Fruit fly (Drosophila melanogaster) whole organism, embryonic: Measurements from ENCODE around the gene Kah.
A peak's percentile ranks its signal among the peaks of the same experiment; 100 is the strongest.

Source experiments
- ATbp ChIP-seq: fragments of 200-800 bp; sonication (Bioruptor generic); optimal IDR thresholded peaks from 2 replicates; lab custom pipeline; 2017; ENCODE audit warnings: missing biosample characterization, mild to moderate bottlenecking, missing genetic modification characterization, missing genetic modification reagents
- Blimp-1 ChIP-seq: fragments of 200-800 bp; sonication (Bioruptor generic); optimal IDR thresholded peaks from 3 replicates; lab custom pipeline; 2018; ENCODE audit warnings: missing biosample characterization, missing genetic modification characterization, mild to moderate bottlenecking, moderate library complexity, missing genetic modification reagents
- CG10543 ChIP-seq: fragments of 200-800 bp; sonication (Bioruptor generic); optimal IDR thresholded peaks from 3 replicates; lab custom pipeline; 2017; ENCODE audit warnings: missing biosample characterization, mild to moderate bottlenecking, missing genetic modification characterization, moderate library complexity
- CG12219 ChIP-seq: fragments of 200-800 bp; sonication (Bioruptor generic); optimal IDR thresholded peaks from 3 replicates; lab custom pipeline; 2018; ENCODE audit warnings: missing biosample characterization, mild to moderate bottlenecking, missing genetic modification characterization
- CG12659 ChIP-seq: fragments of 200-800 bp; sonication (Bioruptor generic); optimal IDR thresholded peaks from 3 replicates; lab custom pipeline; 2017; ENCODE audit warnings: mild to moderate bottlenecking, missing biosample characterization, missing genetic modification reagents, missing genetic modification characterization
- CG13424 ChIP-seq: fragments of 200-800 bp; sonication (Bioruptor generic); optimal IDR thresholded peaks from 2 replicates; lab custom pipeline; 2019; ENCODE audit warnings: missing biosample characterization, mild to moderate bottlenecking, missing genetic modification characterization, moderate library complexity
- CG13624 ChIP-seq: fragments of 200-800 bp; sonication (Bioruptor generic); optimal IDR thresholded peaks from 2 replicates; lab custom pipeline; 2016; ENCODE audit warnings: missing biosample characterization, missing genetic modification characterization
- CG14050 ChIP-seq: fragments of 200-800 bp; sonication (Bioruptor generic); IDR thresholded peaks from 3 replicates; pipeline ENCODE4 v1.3.6; 2022; ENCODE audit warnings: missing biosample characterization, missing genetic modification characterization
- CG14441 ChIP-seq: fragments of 200-800 bp; sonication (Bioruptor generic); IDR thresholded peaks from 2 replicates; pipeline ENCODE4 v1.3.6; 2022; ENCODE audit warnings: missing biosample characterization, missing genetic modification characterization
- CG1602 ChIP-seq: fragments of 200-800 bp; sonication (Bioruptor generic); optimal IDR thresholded peaks from 3 replicates; lab custom pipeline; 2016; ENCODE audit warnings: missing biosample characterization, missing genetic modification characterization
- CG1603 ChIP-seq: fragments of 200-800 bp; sonication (Bioruptor generic); optimal IDR thresholded peaks from 2 replicates; lab custom pipeline; 2019; ENCODE audit warnings: missing biosample characterization, mild to moderate bottlenecking, missing genetic modification characterization, moderate library complexity
- CG18764 ChIP-seq: fragments of 200-800 bp; sonication (Bioruptor generic); optimal IDR thresholded peaks from 3 replicates; lab custom pipeline; 2016; ENCODE audit warnings: missing biosample characterization, missing genetic modification characterization
- CG2678 ChIP-seq: fragments of 200-800 bp; sonication (Bioruptor generic); optimal IDR thresholded peaks from 3 replicates; lab custom pipeline; 2019; ENCODE audit warnings: missing biosample characterization, mild to moderate bottlenecking, missing genetic modification characterization, moderate library complexity
- CG42726 ChIP-seq: fragments of 200-800 bp; sonication (Bioruptor generic); IDR thresholded peaks from 2 replicates; pipeline ENCODE4 v1.3.6; 2022; ENCODE audit warnings: missing biosample characterization, missing genetic modification characterization; ENCODE audit not compliant: partially characterized antibody
- CG5180 ChIP-seq: fragments of 200-800 bp; sonication (Bioruptor generic); optimal IDR thresholded peaks from 3 replicates; lab custom pipeline; 2017; ENCODE audit warnings: missing biosample characterization, missing genetic modification characterization, mild to moderate bottlenecking, moderate library complexity, missing genetic modification reagents
- CG6654 ChIP-seq: fragments of 200-800 bp; sonication (Bioruptor generic); optimal IDR thresholded peaks from 2 replicates; lab custom pipeline; 2017; ENCODE audit warnings: missing biosample characterization, mild to moderate bottlenecking, missing genetic modification characterization
- CG6683 ChIP-seq: fragments of 200-800 bp; sonication (Bioruptor generic); optimal IDR thresholded peaks from 2 replicates; lab custom pipeline; 2017; ENCODE audit warnings: missing biosample characterization, mild to moderate bottlenecking, missing genetic modification characterization, missing genetic modification reagents
- CG6765 ChIP-seq: fragments of 200-800 bp; sonication (Bioruptor generic); optimal IDR thresholded peaks from 3 replicates; lab custom pipeline; 2017; ENCODE audit warnings: missing biosample characterization, mild to moderate bottlenecking, missing genetic modification characterization
- CG7786 ChIP-seq: fragments of 200-800 bp; sonication (Bioruptor generic); optimal IDR thresholded peaks from 2 replicates; lab custom pipeline; 2016; ENCODE audit warnings: missing biosample characterization, missing genetic modification characterization
- CG9609 ChIP-seq: fragments of 200-800 bp; sonication (Bioruptor generic); optimal IDR thresholded peaks from 3 replicates; lab custom pipeline; 2016; ENCODE audit warnings: missing biosample characterization, missing genetic modification characterization
- CG9932 ChIP-seq: fragments of 200-800 bp; sonication (Bioruptor generic); IDR thresholded peaks from 2 replicates; pipeline ENCODE4 v1.3.6; 2022; ENCODE audit warnings: missing biosample characterization, missing genetic modification characterization
- CkIIα-i1 ChIP-seq: fragments of 200-800 bp; sonication (Bioruptor generic); IDR thresholded peaks from 2 replicates; pipeline ENCODE4 v1.3.6; 2022; ENCODE audit warnings: missing biosample characterization, missing genetic modification characterization
- Doc3 ChIP-seq: fragments of 200-800 bp; sonication (Bioruptor generic); IDR thresholded peaks from 3 replicates; pipeline ENCODE4 v1.3.6; 2022; ENCODE audit warnings: missing biosample characterization, missing genetic modification characterization; ENCODE audit not compliant: partially characterized antibody
- Eip74EF ChIP-seq, 2 experiments: fragments of 200-800 bp in 1 of 2; fragments of >200 bp in 1 of 2; sonication (Bioruptor generic) in 1 of 2; optimal IDR thresholded peaks; 2 replicates each; lab custom pipeline; 2017 to 2019; ENCODE audit warnings: missing biosample characterization in 2 of 2, missing genetic modification characterization in 2 of 2, mild to moderate bottlenecking in 1 of 2, moderate library complexity in 1 of 2
- Ets97D ChIP-seq: fragments of 200-800 bp; sonication (Bioruptor generic); optimal IDR thresholded peaks from 3 replicates; lab custom pipeline; 2016; ENCODE audit warnings: missing biosample characterization, missing genetic modification characterization
- H15 ChIP-seq: fragments of 200-800 bp; sonication (Bioruptor generic); IDR thresholded peaks from 3 replicates; pipeline ENCODE4 v1.3.6; 2022; ENCODE audit warnings: missing biosample characterization, missing genetic modification characterization
- HLH4C ChIP-seq: fragments of 200-800 bp; sonication (Bioruptor generic); IDR thresholded peaks from 3 replicates; pipeline ENCODE4 v1.3.6; 2022; ENCODE audit warnings: missing biosample characterization, missing genetic modification characterization; ENCODE audit not compliant: partially characterized antibody
- Hmr ChIP-seq: fragments of 200-800 bp; sonication (Bioruptor generic); optimal IDR thresholded peaks from 3 replicates; lab custom pipeline; 2017; ENCODE audit warnings: mild to moderate bottlenecking, missing biosample characterization, missing genetic modification reagents, missing genetic modification characterization
- Hsf ChIP-seq: fragments of 200-800 bp; sonication (Bioruptor generic); optimal IDR thresholded peaks from 3 replicates; lab custom pipeline; 2016; ENCODE audit warnings: missing biosample characterization, missing genetic modification characterization
- Lim3 ChIP-seq: fragments of 200-800 bp; sonication (Bioruptor generic); IDR thresholded peaks from 2 replicates; pipeline ENCODE4 v1.3.6; 2022; ENCODE audit warnings: missing biosample characterization, missing genetic modification characterization
- Meics ChIP-seq: fragments of 200-800 bp; sonication (Bioruptor generic); optimal IDR thresholded peaks from 2 replicates; lab custom pipeline; 2017; ENCODE audit warnings: missing biosample characterization, mild to moderate bottlenecking, missing genetic modification characterization
- NFAT ChIP-seq: fragments of 200-800 bp; sonication (Bioruptor generic); IDR thresholded peaks from 2 replicates; pipeline ENCODE4 v1.3.6; 2022; ENCODE audit warnings: missing biosample characterization, missing genetic modification characterization
- Nf-YC ChIP-seq: fragments of 200-800 bp; optimal IDR thresholded peaks from 3 replicates; lab custom pipeline; 2019; ENCODE audit warnings: missing biosample characterization, mild to moderate bottlenecking, missing genetic modification characterization, moderate library complexity
- PHDP ChIP-seq: fragments of 200-800 bp; sonication (Bioruptor generic); optimal IDR thresholded peaks from 3 replicates; lab custom pipeline; 2018; ENCODE audit warnings: missing biosample characterization, mild to moderate bottlenecking, missing genetic modification characterization, moderate library complexity
- Pdp1 ChIP-seq, 2 experiments: fragments of 200-800 bp; sonication (Bioruptor generic); optimal IDR thresholded peaks; 3 replicates each; lab custom pipeline; 2016; ENCODE audit warnings: missing biosample characterization in 2 of 2, missing genetic modification characterization in 2 of 2, mild to moderate bottlenecking in 1 of 2, moderate library complexity in 1 of 2
- Rx ChIP-seq: fragments of 200-800 bp; sonication (Bioruptor generic); IDR thresholded peaks from 2 replicates; pipeline ENCODE4 v1.3.6; 2022; ENCODE audit warnings: missing biosample characterization, missing genetic modification characterization
- Ssrp ChIP-seq: fragments of 200-800 bp; sonication (Bioruptor generic); optimal IDR thresholded peaks from 2 replicates; lab custom pipeline; 2018; ENCODE audit warnings: missing biosample characterization, mild to moderate bottlenecking, missing genetic modification characterization, moderate library complexity
- Xrp1 ChIP-seq: fragments of 200-800 bp; sonication (Bioruptor generic); IDR thresholded peaks from 2 replicates; pipeline ENCODE4 v1.3.6; 2022; ENCODE audit warnings: missing biosample characterization, missing genetic modification characterization
- bbx ChIP-seq: fragments of 200-800 bp; sonication (Bioruptor generic); IDR thresholded peaks from 2 replicates; pipeline ENCODE4 v1.3.6; 2022; ENCODE audit warnings: missing biosample characterization, missing genetic modification characterization; ENCODE audit not compliant: partially characterized antibody
- btn ChIP-seq: fragments of 200-800 bp; sonication (Bioruptor generic); optimal IDR thresholded peaks from 2 replicates; lab custom pipeline; 2016; ENCODE audit warnings: missing biosample characterization, missing genetic modification characterization
- cas ChIP-seq: fragments of 200-800 bp; sonication (Bioruptor generic); IDR thresholded peaks from 2 replicates; pipeline ENCODE4 v1.3.6; 2022; ENCODE audit warnings: missing biosample characterization, missing genetic modification characterization
- caup ChIP-seq: fragments of 200-800 bp; sonication (Bioruptor generic); optimal IDR thresholded peaks from 3 replicates; lab custom pipeline; 2017; ENCODE audit warnings: missing biosample characterization, mild to moderate bottlenecking, missing genetic modification characterization, moderate library complexity; ENCODE audit not compliant: severe bottlenecking
- da ChIP-seq: fragments of 200-800 bp; sonication (Bioruptor generic); optimal IDR thresholded peaks from 2 replicates; lab custom pipeline; 2016; ENCODE audit warnings: missing biosample characterization, missing genetic modification characterization
- gce ChIP-seq: fragments of 200-800 bp; sonication (Bioruptor generic); IDR thresholded peaks from 3 replicates; pipeline ENCODE4 v1.3.6; 2022; ENCODE audit warnings: missing biosample characterization, missing genetic modification characterization
- ham ChIP-seq: fragments of 200-800 bp; sonication (Bioruptor generic); IDR thresholded peaks from 2 replicates; pipeline ENCODE4 v1.3.6; 2022; ENCODE audit warnings: missing biosample characterization, missing genetic modification characterization
- her ChIP-seq: fragments of 200-800 bp; sonication (Bioruptor generic); optimal IDR thresholded peaks from 2 replicates; lab custom pipeline; 2016; ENCODE audit warnings: missing biosample characterization, missing genetic modification characterization
- inv ChIP-seq: fragments of 200-800 bp; sonication (Bioruptor generic); IDR thresholded peaks from 2 replicates; pipeline ENCODE4 v1.3.6; 2022; ENCODE audit warnings: missing biosample characterization, missing genetic modification characterization; ENCODE audit not compliant: partially characterized antibody
- kah ChIP-seq: fragments of 200-800 bp; sonication (Bioruptor generic); optimal IDR thresholded peaks from 2 replicates; lab custom pipeline; 2018; ENCODE audit warnings: missing biosample characterization, mild to moderate bottlenecking, missing genetic modification characterization
- mirr ChIP-seq: fragments of 200-800 bp; sonication (Bioruptor generic); optimal IDR thresholded peaks from 3 replicates; lab custom pipeline; 2018; ENCODE audit warnings: missing biosample characterization, mild to moderate bottlenecking, missing genetic modification characterization
- pros ChIP-seq: fragments of 200-800 bp; sonication (Bioruptor generic); optimal IDR thresholded peaks from 3 replicates; lab custom pipeline; 2019; ENCODE audit warnings: missing biosample characterization, mild to moderate bottlenecking, missing genetic modification characterization, moderate library complexity
- so ChIP-seq: fragments of 200-800 bp; sonication (Bioruptor generic); IDR thresholded peaks from 3 replicates; pipeline ENCODE4 v1.3.6; 2022; ENCODE audit warnings: missing biosample characterization, missing genetic modification characterization

Kah gene

DNA sequence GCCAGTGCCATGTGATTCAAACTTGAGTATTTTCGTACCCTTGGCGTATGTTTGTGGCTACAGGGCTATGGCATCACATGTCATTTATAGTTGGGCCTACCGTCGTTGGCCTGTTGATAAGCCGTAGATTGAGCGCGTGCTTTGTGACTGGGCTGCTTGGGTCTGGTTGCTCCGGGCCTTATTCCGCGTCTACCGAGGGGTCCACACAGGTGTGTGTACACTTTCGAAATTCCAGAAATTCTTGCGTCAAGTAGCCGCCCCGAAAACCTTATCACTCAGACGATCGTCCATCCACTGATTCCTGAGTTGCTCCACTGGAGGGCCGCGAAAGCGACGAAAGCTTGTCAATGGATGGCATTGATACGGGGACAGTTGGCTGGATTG, 48.9 kb upstream of the Kah start (continued):
- peak; percentile 13 for TF ChIP-seq Meics (GFP tag; lab: Kevin White, UChicago)
- no peak for TF ChIP-seq ham (GFP tag; lab: Robert Waterston, UW)
- no peak for TF ChIP-seq Doc3 (GFP tag; lab: Robert Waterston, UW)
- no peak for TF ChIP-seq CG1603 (tag; lab: Kevin White, UChicago)
- no peak for TF ChIP-seq Ssrp (tag; lab: Kevin White, UChicago)
- no peak for TF ChIP-seq caup
- TF ChIP-seq CG14050 = no peak
- TF ChIP-seq CG13424 (tag; lab: Kevin White, UChicago) = no peak
- TF ChIP-seq Pdp1 (GFP tag; optimal IDR thresholded peaks at IDR 0.05; lab: Kevin White, UChicago) = peak in 1 of 2 experiments; percentile 26
- TF ChIP-seq CG6654 (GFP tag; lab: Kevin White, UChicago) = no peak
- no peak for TF ChIP-seq CG5180 (GFP tag; lab: Kevin White, UChicago)
- TF ChIP-seq pros (GFP tag; lab: Kevin White, UChicago) = no peak
- no peak for TF ChIP-seq bbx
- TF ChIP-seq Hsf (GFP tag; lab: Kevin White, UChicago) = no peak
- TF ChIP-seq CG13624 (GFP tag; lab: Kevin White, UChicago) = no peak
- no peak for TF ChIP-seq CG18764
- TF ChIP-seq ATbp (GFP tag; lab: Kevin White, UChicago) = no peak
- no peak for TF ChIP-seq cas (GFP tag; lab: Robert Waterston, UW)
- TF ChIP-seq CG42726 = no peak
- TF ChIP-seq mirr = no peak
- peak; percentile 86 for TF ChIP-seq CG10543 (GFP tag; lab: Kevin White, UChicago)
- TF ChIP-seq CG14441 (GFP tag; lab: Robert Waterston, UW) = 0 out of 2 replicates have a peak, but pooled peaks have one; percentile 6
- TF ChIP-seq Hmr (GFP tag; lab: Kevin White, UChicago) = peak; percentile 34
- TF ChIP-seq so (GFP tag; lab: Robert Waterston, UW) = no peak
- TF ChIP-seq CG2678 = no peak
- no peak for TF ChIP-seq CG9932 (GFP tag; lab: Robert Waterston, UW)
- TF ChIP-seq H15 (GFP tag; lab: Robert Waterston, UW) = no peak
- TF ChIP-seq kah (GFP tag; lab: Kevin White, UChicago) = no peak
- no peak for TF ChIP-seq CkIIα-i1 (GFP tag; lab: Robert Waterston, UW)
- no peak for TF ChIP-seq PHDP
- TF ChIP-seq HLH4C = no peak
- no peak for TF ChIP-seq NFAT (GFP tag; lab: Robert Waterston, UW)
- no peak for TF ChIP-seq Ets97D (GFP tag; lab: Kevin White, UChicago)
- no peak for TF ChIP-seq Eip74EF (GFP tag; optimal IDR thresholded peaks at IDR 0.05; lab: Kevin White, UChicago)
- no peak for TF ChIP-seq Nf-YC
- no peak for TF ChIP-seq btn (GFP tag; lab: Kevin White, UChicago)
- no peak for TF ChIP-seq CG12659 (GFP tag; lab: Kevin White, UChicago)
- TF ChIP-seq CG6683 (GFP tag; lab: Kevin White, UChicago) = no peak
- TF ChIP-seq CG12219 (GFP tag; lab: Kevin White, UChicago) = no peak
- TF ChIP-seq Blimp-1 (GFP tag; lab: Kevin White, UChicago) = no peak
- no peak for TF ChIP-seq Xrp1 (GFP tag; lab: Robert Waterston, UW)
- TF ChIP-seq her (GFP tag; lab: Kevin White, UChicago) = no peak
- no peak for TF ChIP-seq CG9609 (GFP tag; lab: Kevin White, UChicago)
- no peak for TF ChIP-seq da
- TF ChIP-seq CG6765 (GFP tag; lab: Kevin White, UChicago) = no peak
- TF ChIP-seq CG7786 (GFP tag; lab: Kevin White, UChicago) = no peak
- no peak for TF ChIP-seq Rx (GFP tag; lab: Robert Waterston, UW)
- TF ChIP-seq gce = no peak
- TF ChIP-seq Lim3 (GFP tag; lab: Robert Waterston, UW) = no peak
- TF ChIP-seq CG1602 = no peak
- TF ChIP-seq inv = no peak
